Fruit fly (Drosophila melanogaster) whole organism, wandering third instar larva: ENCODE results near the gene CG6066.

ENCODE experiments used
- Hr78 ChIP-seq: fragments of >200 bp; optimal IDR thresholded peaks from 2 replicates; lab custom pipeline; 2017; ENCODE audit warnings: missing biosample characterization, missing genetic modification characterization
- OdsH ChIP-seq: fragments of 200-800 bp; sonication (Bioruptor generic); optimal IDR thresholded peaks from 2 replicates; lab custom pipeline; 2016; ENCODE audit warnings: missing biosample characterization, mild to moderate bottlenecking, missing genetic modification characterization
- brk ChIP-seq: fragments of 200-800 bp; sonication (Bioruptor generic); optimal IDR thresholded peaks from 2 replicates; lab custom pipeline; 2016; ENCODE audit warnings: missing biosample characterization, mild to moderate bottlenecking, missing genetic modification characterization
- fru ChIP-seq: fragments of 200-800 bp; sonication (Bioruptor generic); optimal IDR thresholded peaks from 3 replicates; lab custom pipeline; 2016; ENCODE audit warnings: missing biosample characterization, mild to moderate bottlenecking, missing genetic modification characterization
- psq ChIP-seq: fragments of 200-800 bp; sonication (Bioruptor generic); optimal IDR thresholded peaks from 3 replicates; lab custom pipeline; 2017; ENCODE audit warnings: missing biosample characterization, mild to moderate bottlenecking, missing genetic modification characterization, moderate library complexity

DNA sequence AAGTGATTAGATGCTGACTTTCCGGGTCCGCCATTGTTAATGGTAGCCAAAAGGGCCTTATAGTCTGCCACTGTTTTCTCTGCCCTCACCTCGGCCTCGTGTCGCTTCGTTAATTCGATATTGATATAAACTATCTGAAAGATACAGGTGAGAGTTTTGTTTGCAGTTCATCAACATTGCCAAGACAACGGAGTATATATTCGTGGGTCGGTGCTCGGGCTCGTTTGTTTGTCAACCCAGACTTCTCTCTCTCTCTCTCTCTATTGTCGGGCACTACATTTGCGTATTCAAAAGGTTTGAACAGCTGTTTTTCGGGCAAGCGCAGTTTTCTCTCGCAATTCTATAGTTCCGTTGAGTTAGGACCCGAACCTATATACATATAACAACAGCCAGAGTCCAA is 49.1 kb downstream of the CG6066 start:
- TF ChIP-seq fru (GFP tag; lab: Kevin White, UChicago): no peak
- TF ChIP-seq psq (GFP tag; lab: Kevin White, UChicago): no peak
- TF ChIP-seq brk (GFP tag; lab: Kevin White, UChicago): no peak
- no peak for TF ChIP-seq OdsH
- TF ChIP-seq Hr78 (GFP tag; lab: Kevin White, UChicago): no peak
